Worm (Caenorhabditis elegans) whole organism, L4/young adult: ENCODE data around the gene F15B9.6.

Experiments
- W03F9.2 ChIP-seq: fragments of 150-350 bp; optimal IDR thresholded peaks from 2 replicates; lab custom pipeline; 2014; ENCODE audit warnings: missing biosample characterization, missing genetic modification characterization
- dao-5 ChIP-seq: sonication (generic microtip); optimal IDR thresholded peaks from 2 replicates; lab custom pipeline; 2016; ENCODE audit warnings: missing genotype, missing genetic modification characterization, moderate library complexity, missing compliant biosample characterization
- him-1 ChIP-seq: sonication (generic microtip); optimal IDR thresholded peaks from 2 replicates; lab custom pipeline; 2016; ENCODE audit warnings: missing genotype, missing genetic modification reagents, missing genetic modification characterization, missing compliant biosample characterization

ce11 chrV:13018761-13019160, 4.8 kb downstream of the F15B9.6 start, which contains the start of gene fmi-1:
- no peak for TF ChIP-seq W03F9.2 (tag; lab: Kevin White, UChicago)
- TF ChIP-seq him-1, result no peak
- no peak for TF ChIP-seq dao-5 (tag; lab: Kevin White, UChicago)
